Fruit fly (Drosophila melanogaster) whole organism, prepupa: ENCODE results near the gene Drs.
A peak's percentile ranks its signal among the peaks of the same experiment; 100 is the strongest.

Experiments used
- Blimp-1 ChIP-seq: fragments of 200-800 bp; sonication (Bioruptor generic); optimal IDR thresholded peaks from 3 replicates; lab custom pipeline; 2017; ENCODE audit warnings: missing biosample characterization, missing genetic modification characterization, mild to moderate bottlenecking, moderate library complexity, missing genetic modification reagents
- CG10631 ChIP-seq: fragments of 200-800 bp; sonication (Bioruptor generic); optimal IDR thresholded peaks from 2 replicates; lab custom pipeline; 2016; ENCODE audit warnings: missing biosample characterization, missing genetic modification characterization
- CG10669 ChIP-seq: fragments of 200-800 bp; sonication (Bioruptor generic); optimal IDR thresholded peaks from 3 replicates; lab custom pipeline; 2018; ENCODE audit warnings: missing biosample characterization, mild to moderate bottlenecking, missing genetic modification characterization, moderate library complexity
- CG11294 ChIP-seq: fragments of 200-800 bp; sonication (Bioruptor generic); IDR thresholded peaks from 2 replicates; pipeline ENCODE4 v1.3.6; 2022; ENCODE audit warnings: missing biosample characterization, missing genetic modification characterization
- CG11762 ChIP-seq: fragments of 200-800 bp; sonication (Bioruptor generic); optimal IDR thresholded peaks from 3 replicates; lab custom pipeline; 2016; ENCODE audit warnings: missing biosample characterization, missing genetic modification characterization; ENCODE audit not compliant: insufficient read depth
- CG11902 ChIP-seq: fragments of 200-800 bp; sonication (Bioruptor generic); optimal IDR thresholded peaks from 3 replicates; lab custom pipeline; 2016; ENCODE audit warnings: missing biosample characterization, missing genetic modification characterization
- CG15336 ChIP-seq: fragments of 200-800 bp; sonication (Bioruptor generic); IDR thresholded peaks from 2 replicates; pipeline ENCODE4 v1.3.6; 2022; ENCODE audit warnings: missing biosample characterization, missing genetic modification characterization
- CG1621 ChIP-seq: fragments of 200-800 bp; sonication (Bioruptor generic); optimal IDR thresholded peaks from 3 replicates; lab custom pipeline; 2018; ENCODE audit warnings: missing biosample characterization, mild to moderate bottlenecking, missing genetic modification characterization
- CG16779 ChIP-seq: fragments of 200-800 bp; sonication (Bioruptor generic); optimal IDR thresholded peaks from 3 replicates; lab custom pipeline; 2017; ENCODE audit warnings: missing biosample characterization, mild to moderate bottlenecking, missing genetic modification characterization
- CG3032 ChIP-seq: fragments of 200-800 bp; optimal IDR thresholded peaks from 2 replicates; lab custom pipeline; 2019; ENCODE audit warnings: missing biosample characterization, mild to moderate bottlenecking, missing genetic modification characterization, moderate library complexity
- CG31627 ChIP-seq: fragments of 200-800 bp; sonication (Bioruptor generic); optimal IDR thresholded peaks from 3 replicates; lab custom pipeline; 2016; ENCODE audit warnings: missing biosample characterization, missing genetic modification characterization
- CG34406 ChIP-seq: fragments of 200-800 bp; sonication (Bioruptor generic); optimal IDR thresholded peaks from 3 replicates; lab custom pipeline; 2016; ENCODE audit warnings: missing biosample characterization, missing genetic modification characterization
- CG3919 ChIP-seq: fragments of 200-800 bp; sonication (Bioruptor generic); optimal IDR thresholded peaks from 3 replicates; lab custom pipeline; 2016; ENCODE audit warnings: missing biosample characterization, missing genetic modification characterization
- CG4318 ChIP-seq: fragments of 200-800 bp; sonication (Bioruptor generic); optimal IDR thresholded peaks from 3 replicates; lab custom pipeline; 2017; ENCODE audit warnings: missing biosample characterization, mild to moderate bottlenecking, missing genetic modification characterization
- CG6163 ChIP-seq: fragments of 200-800 bp; sonication (Bioruptor generic); IDR thresholded peaks from 3 replicates; pipeline ENCODE4 v1.3.6; 2022; ENCODE audit warnings: missing biosample characterization, missing genetic modification characterization
- CG6808 ChIP-seq: fragments of 200-800 bp; sonication (Bioruptor generic); optimal IDR thresholded peaks from 3 replicates; lab custom pipeline; 2017; ENCODE audit warnings: missing biosample characterization, missing genetic modification characterization, mild to moderate bottlenecking, moderate library complexity, missing genetic modification reagents
- CG8119 ChIP-seq: fragments of 200-800 bp; sonication (Bioruptor generic); IDR thresholded peaks from 3 replicates; pipeline ENCODE4 v1.3.6; 2022; ENCODE audit warnings: missing biosample characterization, missing genetic modification characterization
- CG9139 ChIP-seq: fragments of 200-800 bp; sonication (Bioruptor generic); optimal IDR thresholded peaks from 3 replicates; lab custom pipeline; 2017; ENCODE audit warnings: missing biosample characterization, mild to moderate bottlenecking, missing genetic modification characterization
- Eip78C ChIP-seq: fragments of 200-800 bp; sonication (Bioruptor generic); peaks from one replicate; lab custom pipeline; 2016; ENCODE audit warnings: missing biosample characterization, missing genetic modification characterization
- Ets21C ChIP-seq: fragments of 200-800 bp; sonication (Bioruptor generic); optimal IDR thresholded peaks from 3 replicates; lab custom pipeline; 2016; ENCODE audit warnings: missing biosample characterization, missing genetic modification characterization
- Ets96B ChIP-seq: fragments of 200-800 bp; optimal IDR thresholded peaks from 2 replicates; lab custom pipeline; 2019; ENCODE audit warnings: missing biosample characterization, mild to moderate bottlenecking, missing genetic modification characterization, moderate library complexity
- Gug ChIP-seq: fragments of 200-800 bp; sonication (Bioruptor generic); IDR thresholded peaks from 2 replicates; pipeline ENCODE4 v1.3.6; 2022; ENCODE audit warnings: missing biosample characterization, missing genetic modification characterization
- Hr38 ChIP-seq: sonication (Bioruptor generic); optimal IDR thresholded peaks from 2 replicates; lab custom pipeline; 2016; ENCODE audit warnings: missing biosample characterization, missing genetic modification characterization
- Hr4 ChIP-seq: fragments of 200-800 bp; sonication (Bioruptor generic); optimal IDR thresholded peaks from 3 replicates; lab custom pipeline; 2016; ENCODE audit warnings: missing biosample characterization, missing genetic modification characterization
- Lpt ChIP-seq: fragments of 200-800 bp; sonication (Bioruptor generic); optimal IDR thresholded peaks from 3 replicates; lab custom pipeline; 2016; ENCODE audit warnings: missing biosample characterization, missing genetic modification characterization
- Met ChIP-seq: fragments of 200-800 bp; sonication (Bioruptor generic); optimal IDR thresholded peaks from 3 replicates; lab custom pipeline; 2016; ENCODE audit warnings: missing biosample characterization, missing genetic modification characterization
- OdsH ChIP-seq: fragments of 200-800 bp; sonication (Bioruptor generic); optimal IDR thresholded peaks from 3 replicates; lab custom pipeline; 2016; ENCODE audit warnings: missing biosample characterization, missing genetic modification characterization
- Sox14 ChIP-seq: fragments of 200-800 bp; sonication (Bioruptor generic); optimal IDR thresholded peaks from 3 replicates; lab custom pipeline; 2016; ENCODE audit warnings: missing biosample characterization, missing genetic modification characterization
- Sox15 ChIP-seq: fragments of 200-800 bp; sonication (Bioruptor generic); optimal IDR thresholded peaks from 3 replicates; lab custom pipeline; 2016; ENCODE audit warnings: missing biosample characterization, missing genetic modification characterization
- acj6 ChIP-seq: fragments of 200-800 bp; sonication (Bioruptor generic); optimal IDR thresholded peaks from 3 replicates; lab custom pipeline; 2016; ENCODE audit warnings: missing biosample characterization, missing genetic modification characterization
- dac ChIP-seq: fragments of 200-800 bp; sonication (Bioruptor generic); optimal IDR thresholded peaks from 2 replicates; lab custom pipeline; 2017; ENCODE audit warnings: missing biosample characterization, mild to moderate bottlenecking, missing genetic modification characterization
- dsx ChIP-seq: fragments of 200-800 bp; optimal IDR thresholded peaks from 3 replicates; lab custom pipeline; 2019; ENCODE audit warnings: missing biosample characterization, mild to moderate bottlenecking, missing genetic modification characterization, moderate library complexity; ENCODE audit not compliant: poor library complexity, severe bottlenecking
- eg ChIP-seq: fragments of 200-800 bp; sonication (Bioruptor generic); IDR thresholded peaks from 3 replicates; pipeline ENCODE4 v1.3.6; 2022; ENCODE audit warnings: missing biosample characterization, missing genetic modification characterization
- fd59A ChIP-seq: fragments of 200-800 bp; sonication (Bioruptor generic); optimal IDR thresholded peaks from 2 replicates; lab custom pipeline; 2017; ENCODE audit warnings: missing biosample characterization, mild to moderate bottlenecking, missing genetic modification characterization, missing genetic modification reagents
- fkh ChIP-seq: fragments of 200-800 bp; sonication (Bioruptor generic); optimal IDR thresholded peaks from 3 replicates; lab custom pipeline; 2017; ENCODE audit warnings: missing biosample characterization, mild to moderate bottlenecking, missing genetic modification characterization, moderate library complexity
- pdm3 ChIP-seq: fragments of 200-800 bp; sonication (Bioruptor generic); optimal IDR thresholded peaks from 3 replicates; lab custom pipeline; 2016; ENCODE audit warnings: missing biosample characterization, missing genetic modification characterization
- salr ChIP-seq, 2 experiments: fragments of 200-800 bp; sonication (Bioruptor generic); optimal IDR thresholded peaks; 3 replicates each; lab custom pipeline; 2016 to 2018; ENCODE audit warnings: missing biosample characterization in 2 of 2, missing genetic modification characterization in 2 of 2, mild to moderate bottlenecking in 1 of 2
- spab ChIP-seq: fragments of 200-800 bp; sonication (Bioruptor generic); optimal IDR thresholded peaks from 2 replicates; lab custom pipeline; 2017; ENCODE audit warnings: missing biosample characterization, mild to moderate bottlenecking, missing genetic modification characterization, missing genetic modification reagents
- ss ChIP-seq, 2 experiments: fragments of 200-800 bp; sonication (Bioruptor generic); optimal IDR thresholded peaks; 2 replicates in 1 of 2; 3 replicates in 1 of 2; lab custom pipeline; 2017 to 2018; ENCODE audit warnings: mild to moderate bottlenecking in 2 of 2, missing biosample characterization in 2 of 2, missing genetic modification characterization in 2 of 2, moderate library complexity in 1 of 2
- svp ChIP-seq: fragments of 200-800 bp; sonication (Bioruptor generic); peaks from one replicate; lab custom pipeline; 2016; ENCODE audit warnings: missing biosample characterization, missing genetic modification characterization
- topi ChIP-seq: fragments of 200-800 bp; sonication (Bioruptor generic); optimal IDR thresholded peaks from 3 replicates; lab custom pipeline; 2016; ENCODE audit warnings: missing biosample characterization, missing genetic modification characterization
- vri ChIP-seq: fragments of 200-800 bp; sonication (Bioruptor generic); optimal IDR thresholded peaks from 3 replicates; lab custom pipeline; 2016; ENCODE audit warnings: missing biosample characterization, mild to moderate bottlenecking, missing genetic modification characterization

Drs gene

DNA sequence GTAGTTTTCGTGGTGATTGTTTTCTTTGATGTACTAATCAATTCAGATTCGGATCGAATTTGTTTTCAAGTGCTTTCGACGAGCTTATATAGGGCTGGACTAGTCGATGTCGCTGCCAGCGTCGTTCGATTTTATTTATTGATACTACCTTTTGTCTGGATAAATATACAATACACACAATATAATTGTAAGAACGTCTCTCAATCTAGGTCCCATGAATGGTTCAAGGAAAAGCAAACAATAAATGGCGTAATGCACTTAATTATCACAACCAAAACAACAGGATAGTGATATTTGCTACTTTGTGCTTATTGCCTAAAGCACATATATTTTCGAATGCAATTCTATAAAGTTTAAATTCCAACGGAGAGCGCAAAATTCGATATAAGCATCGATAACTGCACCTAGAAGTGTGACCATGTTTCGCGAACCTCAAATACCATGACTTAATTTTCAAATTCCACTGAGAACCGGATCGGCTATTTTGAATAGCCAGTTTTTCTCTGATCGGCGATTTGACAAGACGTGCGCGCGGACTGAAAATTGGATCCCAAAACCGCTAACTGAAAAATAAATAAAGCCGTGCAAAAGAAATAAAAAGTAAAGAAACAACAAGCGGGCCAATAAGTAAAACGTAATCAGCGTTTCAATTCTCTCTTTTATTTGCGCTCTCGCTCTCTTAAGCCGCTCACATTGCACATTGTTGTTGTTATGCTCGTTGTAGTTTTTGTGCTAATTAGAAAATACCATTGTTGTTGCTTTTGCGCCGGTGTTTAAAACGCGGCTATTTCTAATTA, 32.8 kb upstream of the Drs start, which contains the start of the genes Drsl6 and kst (continued):
- TF ChIP-seq CG11902 (GFP tag; lab: Kevin White, UChicago) (no peak), Hr38 (GFP tag; lab: Kevin White, UChicago) (no peak), Lpt (no peak), Met (GFP tag; lab: Kevin White, UChicago) (no peak), fkh (peak; percentile 92), Sox14 (GFP tag; lab: Kevin White, UChicago) (peak; percentile 14), CG8119 (GFP tag; lab: Robert Waterston, UW) (peak; percentile 44; the same call in 2 of the 3 replicates), OdsH (GFP tag; lab: Kevin White, UChicago) (no peak), Hr4 (GFP tag; lab: Kevin White, UChicago) (no peak)
- TF ChIP-seq, all 60 proteins: peak for 16

dm6 chr3L:3337345-3337928, 31.9 kb upstream of the Drs start:
- no peak for TF ChIP-seq CG31627 (GFP tag; lab: Kevin White, UChicago)
- no peak for TF ChIP-seq CG6808 (GFP tag; lab: Kevin White, UChicago)
- TF ChIP-seq vri, result peak; percentile 22
- TF ChIP-seq Ets96B, result no peak
- no peak for TF ChIP-seq fkh
- no peak for TF ChIP-seq Sox15

- TF ChIP-seq CG9139 (GFP tag; lab: Kevin White, UChicago), result no peak
- TF ChIP-seq svp (GFP tag; lab: Kevin White, UChicago), result peak; percentile 83
- TF ChIP-seq Blimp-1, result no peak
- TF ChIP-seq fd59A (GFP tag; lab: Kevin White, UChicago), result peak; percentile 56
- no peak for TF ChIP-seq CG1621 (tag; lab: Kevin White, UChicago)
- TF ChIP-seq Eip78C (GFP tag; lab: Kevin White, UChicago), result peak; percentile 61
- TF ChIP-seq CG11902 (GFP tag; lab: Kevin White, UChicago), result no peak
- TF ChIP-seq eg (GFP tag; lab: Robert Waterston, UW), result no peak
- no peak for TF ChIP-seq CG11294 (GFP tag; lab: Robert Waterston, UW)
- peak; percentile 70 for TF ChIP-seq CG3032
- TF ChIP-seq CG4318 (GFP tag; lab: Kevin White, UChicago), result no peak
- TF ChIP-seq CG3919 (GFP tag; lab: Kevin White, UChicago), result peak; percentile 22
- no peak for TF ChIP-seq acj6 (GFP tag; lab: Kevin White, UChicago)
- TF ChIP-seq Sox14 (GFP tag; lab: Kevin White, UChicago), result peak; percentile 12
- TF ChIP-seq CG16779 (tag; lab: Kevin White, UChicago), result no peak
- TF ChIP-seq spab (GFP tag; lab: Kevin White, UChicago), result peak; percentile 43
- peak in 1 of 2 experiments; percentile 2 for TF ChIP-seq salr (GFP tag; optimal IDR thresholded peaks at IDR 0.05; lab: Kevin White, UChicago)
- peak; percentile 67 to 96 for TF ChIP-seq ss (GFP tag; optimal IDR thresholded peaks at IDR 0.05; lab: Kevin White, UChicago)
- peak; percentile 32 for TF ChIP-seq CG10631 (GFP tag; lab: Kevin White, UChicago)
- peak; percentile 29 for TF ChIP-seq pdm3
- no peak for TF ChIP-seq CG11762 (GFP tag; lab: Kevin White, UChicago)
- no peak for TF ChIP-seq Gug (GFP tag; lab: Robert Waterston, UW)
- TF ChIP-seq CG15336 (GFP tag; lab: Robert Waterston, UW), result no peak
- peak; percentile 61 for TF ChIP-seq Ets96B
- TF ChIP-seq CG10669 (GFP tag; lab: Kevin White, UChicago), result peak; percentile 53
- TF ChIP-seq dsx, result peak; percentile 33
- TF ChIP-seq dac (GFP tag; lab: Kevin White, UChicago), result no peak
- TF ChIP-seq CG34406 (GFP tag; lab: Kevin White, UChicago), result no peak
- TF ChIP-seq topi (GFP tag; lab: Kevin White, UChicago), result no peak
- peak; percentile 65 for TF ChIP-seq CG6808 (GFP tag; lab: Kevin White, UChicago)
- no peak for TF ChIP-seq vri
- TF ChIP-seq CG6163 (GFP tag; lab: Robert Waterston, UW), result no peak
- TF ChIP-seq Ets21C (GFP tag; lab: Kevin White, UChicago), result no peak
Measured at dm6 chr3L:3338028-3338855, 31.1 kb upstream of the Drs start.
